Worm (Caenorhabditis elegans) whole organism, late embryonic: ENCODE measurements around the gene C56C10.4.

ENCODE experiments used
- C08G9.2 ChIP-seq: sonication (generic microtip); optimal IDR thresholded peaks from 2 replicates; lab custom pipeline; 2016; ENCODE audit warnings: mild to moderate bottlenecking, missing genetic modification characterization, moderate library complexity, missing compliant biosample characterization
- C38D4.7 ChIP-seq: fragments of 200-800 bp; sonication (Bioruptor generic); optimal IDR thresholded peaks from 2 replicates; lab custom pipeline; 2018; ENCODE audit warnings: mild to moderate bottlenecking, missing genetic modification characterization, moderate library complexity, missing compliant biosample characterization
- F13H6.1 ChIP-seq: sonication (generic microtip); optimal IDR thresholded peaks from 2 replicates; lab custom pipeline; 2016; ENCODE audit warnings: missing genetic modification characterization, missing compliant biosample characterization
- K02D7.2 ChIP-seq: sonication (generic microtip); optimal IDR thresholded peaks from 2 replicates; lab custom pipeline; 2017; ENCODE audit warnings: mild to moderate bottlenecking, missing genetic modification characterization, missing compliant biosample characterization
- Y22D7AL.16 ChIP-seq: sonication (generic microtip); optimal IDR thresholded peaks from 2 replicates; lab custom pipeline; 2016; ENCODE audit warnings: missing genetic modification characterization, missing compliant biosample characterization
- ahr-1 ChIP-seq: sonication (generic microtip); optimal IDR thresholded peaks from 2 replicates; lab custom pipeline; 2016; ENCODE audit warnings: missing genetic modification characterization, missing compliant biosample characterization
- ama-1 ChIP-seq: fragments of 150-350 bp; optimal IDR thresholded peaks from 2 replicates; lab custom pipeline; 2014
- ceh-30 ChIP-seq: fragments of 150-350 bp; optimal IDR thresholded peaks from 2 replicates; lab custom pipeline; 2014; ENCODE audit warnings: missing biosample characterization, missing genetic modification characterization
- ceh-31 ChIP-seq: sonication (generic microtip); optimal IDR thresholded peaks from 2 replicates; lab custom pipeline; 2016; ENCODE audit warnings: missing genetic modification characterization, missing compliant biosample characterization
- ceh-34 ChIP-seq: sonication (generic microtip); optimal IDR thresholded peaks from 2 replicates; lab custom pipeline; 2016; ENCODE audit warnings: mild to moderate bottlenecking, missing genetic modification characterization, missing compliant biosample characterization
- ceh-45 ChIP-seq: fragments of 200-800 bp; sonication (Bioruptor generic); IDR thresholded peaks from 2 replicates; pipeline ENCODE4 v1.3.6; 2022; ENCODE audit warnings: missing genetic modification reagents, missing genetic modification characterization, missing compliant biosample characterization
- ceh-48 ChIP-seq: sonication (generic microtip); optimal IDR thresholded peaks from 2 replicates; lab custom pipeline; 2016; ENCODE audit warnings: missing genetic modification characterization, inconsistent platforms, missing compliant biosample characterization
- ceh-6 ChIP-seq: fragments of 200-800 bp; sonication (Bioruptor generic); optimal IDR thresholded peaks from 2 replicates; lab custom pipeline; 2018; ENCODE audit warnings: mild to moderate bottlenecking, missing genetic modification characterization, missing compliant biosample characterization
- elt-4 ChIP-seq: sonication (generic microtip); optimal IDR thresholded peaks from 2 replicates; lab custom pipeline; 2016; ENCODE audit warnings: missing genetic modification characterization, missing compliant biosample characterization
- ets-4 ChIP-seq: sonication (generic microtip); optimal IDR thresholded peaks from 2 replicates; lab custom pipeline; 2016; ENCODE audit warnings: missing genetic modification characterization, missing compliant biosample characterization
- fkh-10 ChIP-seq: fragments of 150-350 bp; optimal IDR thresholded peaks from 2 replicates; lab custom pipeline; 2014; ENCODE audit warnings: missing biosample characterization, missing genetic modification reagents, missing genetic modification characterization
- fkh-6 ChIP-seq: sonication (generic microtip); optimal IDR thresholded peaks from 2 replicates; lab custom pipeline; 2016; ENCODE audit warnings: missing genetic modification characterization, missing compliant biosample characterization
- hlh-13 ChIP-seq: fragments of 200-800 bp; sonication (Bioruptor generic); optimal IDR thresholded peaks from 2 replicates; lab custom pipeline; 2018; ENCODE audit warnings: mild to moderate bottlenecking, missing genetic modification characterization, missing compliant biosample characterization
- hlh-15 ChIP-seq: sonication (generic microtip); optimal IDR thresholded peaks from 2 replicates; lab custom pipeline; 2016; ENCODE audit warnings: missing genetic modification characterization, missing compliant biosample characterization
- hlh-30 ChIP-seq: sonication (generic microtip); optimal IDR thresholded peaks from 2 replicates; lab custom pipeline; 2017; ENCODE audit warnings: antibody characterized with exemption, missing genetic modification characterization, missing compliant biosample characterization; ENCODE audit not compliant: insufficient read depth
- hlh-6 ChIP-seq: sonication (generic microtip); optimal IDR thresholded peaks from 2 replicates; lab custom pipeline; 2016; ENCODE audit warnings: missing genotype, missing genetic modification characterization, missing compliant biosample characterization
- hlh-8 ChIP-seq: sonication (generic microtip); optimal IDR thresholded peaks from 2 replicates; lab custom pipeline; 2016; ENCODE audit warnings: missing genotype, missing genetic modification characterization, missing compliant biosample characterization
- lin-11 ChIP-seq: fragments of 200-800 bp; sonication (Bioruptor generic); optimal IDR thresholded peaks from 2 replicates; lab custom pipeline; 2018; ENCODE audit warnings: mild to moderate bottlenecking, missing genetic modification characterization, missing compliant biosample characterization
- madf-2 ChIP-seq: sonication (generic microtip); optimal IDR thresholded peaks from 2 replicates; lab custom pipeline; 2017; ENCODE audit warnings: missing genetic modification characterization, missing compliant biosample characterization
- mec-3 ChIP-seq: sonication (generic microtip); optimal IDR thresholded peaks from 2 replicates; lab custom pipeline; 2016; ENCODE audit warnings: borderline replicate concordance, missing genetic modification characterization, missing compliant biosample characterization
- nhr-232 ChIP-seq: sonication (generic microtip); optimal IDR thresholded peaks from 2 replicates; lab custom pipeline; 2016; ENCODE audit warnings: missing genetic modification characterization, missing compliant biosample characterization
- npax-4 ChIP-seq: sonication (generic microtip); optimal IDR thresholded peaks from 2 replicates; lab custom pipeline; 2016; ENCODE audit warnings: missing genetic modification characterization, missing compliant biosample characterization
- odd-2 ChIP-seq: sonication (generic microtip); optimal IDR thresholded peaks from 2 replicates; lab custom pipeline; 2017; ENCODE audit warnings: antibody characterized with exemption, mild to moderate bottlenecking, missing genetic modification characterization, missing compliant biosample characterization
- pat-9 ChIP-seq: fragments of 200-800 bp; sonication (Bioruptor generic); optimal IDR thresholded peaks from 2 replicates; lab custom pipeline; 2018; ENCODE audit warnings: mild to moderate bottlenecking, missing genetic modification characterization, moderate library complexity, missing compliant biosample characterization
- pax-1 ChIP-seq: fragments of 150-350 bp; optimal IDR thresholded peaks from 2 replicates; lab custom pipeline; 2014; ENCODE audit warnings: missing biosample characterization, missing genetic modification characterization
- pqm-1 ChIP-seq: sonication (generic microtip); optimal IDR thresholded peaks from 2 replicates; lab custom pipeline; 2016; ENCODE audit warnings: missing genetic modification characterization, missing compliant biosample characterization
- pros-1 ChIP-seq: fragments of 150-350 bp; optimal IDR thresholded peaks from 2 replicates; lab custom pipeline; 2014; ENCODE audit warnings: missing biosample characterization, missing genetic modification reagents, missing genetic modification characterization
- ref-2 ChIP-seq: sonication (generic microtip); optimal IDR thresholded peaks from 2 replicates; lab custom pipeline; 2016; ENCODE audit warnings: missing genetic modification characterization, missing compliant biosample characterization
- sdc-2 ChIP-seq: sonication (generic microtip); optimal IDR thresholded peaks from 2 replicates; lab custom pipeline; 2016; ENCODE audit warnings: missing genotype, missing genetic modification characterization, missing compliant biosample characterization
- sox-4 ChIP-seq: sonication (generic microtip); optimal IDR thresholded peaks from 2 replicates; lab custom pipeline; 2017; ENCODE audit warnings: mild to moderate bottlenecking, missing genetic modification characterization, inconsistent platforms, missing compliant biosample characterization
- syd-9 ChIP-seq: sonication (generic microtip); optimal IDR thresholded peaks from 2 replicates; lab custom pipeline; 2016; ENCODE audit warnings: mild to moderate bottlenecking, missing genetic modification characterization, moderate library complexity, missing compliant biosample characterization
- tbx-2 ChIP-seq: sonication (generic microtip); optimal IDR thresholded peaks from 2 replicates; lab custom pipeline; 2016; ENCODE audit warnings: missing genetic modification characterization, missing compliant biosample characterization
- unc-3 ChIP-seq, 2 experiments: fragments of 200-800 bp in 1 of 2; sonication (Bioruptor generic) in 1 of 2; sonication (generic microtip) in 1 of 2; conservative IDR thresholded peaks in 1 of 2; optimal IDR thresholded peaks in 1 of 2; 2 replicates each; pipeline versions ENCODE4 v1.3.6 to Lab custom; 2016 to 2022; ENCODE audit warnings: missing compliant biosample characterization in 2 of 2, missing genetic modification characterization in 2 of 2, missing genetic modification reagents in 1 of 2
- unc-42 ChIP-seq: sonication (generic microtip); optimal IDR thresholded peaks from 2 replicates; lab custom pipeline; 2016; ENCODE audit warnings: missing genotype, missing genetic modification characterization, missing compliant biosample characterization
- unc-55 ChIP-seq: sonication (generic microtip); optimal IDR thresholded peaks from 2 replicates; lab custom pipeline; 2017; ENCODE audit warnings: missing biosample characterization, missing genetic modification reagents, missing genetic modification characterization
- unc-86 ChIP-seq: sonication (generic microtip); optimal IDR thresholded peaks from 2 replicates; lab custom pipeline; 2016; ENCODE audit warnings: missing genetic modification characterization, missing compliant biosample characterization
- zip-5 ChIP-seq: sonication (generic microtip); optimal IDR thresholded peaks from 2 replicates; lab custom pipeline; 2016; ENCODE audit warnings: missing genetic modification characterization, missing compliant biosample characterization

C56C10.4 gene

ce11 chrII:6588605-6589292 lies 5.9 kb downstream of the C56C10.4 start, which contains the start of gene icd-1 (continued):
- TF ChIP-seq unc-55 (GFP tag; lab: Kevin White, UChicago) (peak; percentile 97), ceh-30 (tag; lab: Kevin White, UChicago) (peak; percentile 82), ceh-45 (no peak), fkh-10 (GFP tag; lab: Kevin White, UChicago) (no peak), C08G9.2 (tag; lab: Kevin White, UChicago) (peak; percentile 7), unc-3 (GFP tag; conservative IDR thresholded peaks at IDR 0.05; lab: Robert Waterston, UW) (no peak), unc-3 (tag; optimal IDR thresholded peaks at IDR 0.05; lab: Kevin White, UChicago) (no peak), sox-4 (no peak), odd-2 (tag; lab: Kevin White, UChicago) (no peak), hlh-13 (GFP tag; lab: Kevin White, UChicago) (no peak), ceh-6 (GFP tag; lab: Kevin White, UChicago) (no peak), elt-4 (tag; lab: Kevin White, UChicago) (no peak), K02D7.2 (tag; lab: Kevin White, UChicago) (no peak), npax-4 (tag; lab: Kevin White, UChicago) (no peak), madf-2 (tag; lab: Kevin White, UChicago) (no peak), F13H6.1 (tag; lab: Kevin White, UChicago) (no peak), fkh-6 (no peak)

ce11 chrII:6589408-6589807 lies 6.5 kb downstream of the C56C10.4 start, which contains the start of gene vps-32.1:
Gene vps-32.1, plus strand, starts transcription at chrII:6589708.
- no peak for TF ChIP-seq syd-9 (tag; lab: Kevin White, UChicago)
- TF ChIP-seq pax-1 (tag; lab: Kevin White, UChicago) = no peak
- no peak for TF ChIP-seq C08G9.2 (tag; lab: Kevin White, UChicago)
- TF ChIP-seq ref-2 (tag; lab: Kevin White, UChicago) = no peak
- no peak for TF ChIP-seq madf-2 (tag; lab: Kevin White, UChicago)
- TF ChIP-seq C38D4.7 (GFP tag; lab: Kevin White, UChicago) = no peak
- TF ChIP-seq zip-5 (tag; lab: Kevin White, UChicago) = no peak
- no peak for TF ChIP-seq pat-9
- no peak for TF ChIP-seq hlh-8 (tag; lab: Kevin White, UChicago)
- TF ChIP-seq nhr-232 (tag; lab: Kevin White, UChicago) = no peak
- no peak for TF ChIP-seq tbx-2 (tag; lab: Kevin White, UChicago)
- no peak for TF ChIP-seq ets-4 (tag; lab: Kevin White, UChicago)
- no peak for TF ChIP-seq odd-2 (tag; lab: Kevin White, UChicago)
- no peak for TF ChIP-seq ceh-48 (tag; lab: Kevin White, UChicago)
- TF ChIP-seq hlh-15 (tag; lab: Kevin White, UChicago) = no peak
- TF ChIP-seq mec-3 (tag; lab: Kevin White, UChicago) = no peak
- no peak for TF ChIP-seq hlh-30
- TF ChIP-seq, all 69 proteins: peak for 0

- no peak for TF ChIP-seq ama-1 (lab: Kevin White, UChicago)
- no peak for TF ChIP-seq elt-4 (tag; lab: Kevin White, UChicago)
- TF ChIP-seq sdc-2 (tag; lab: Kevin White, UChicago) = no peak
- no peak for TF ChIP-seq ceh-31 (tag; lab: Kevin White, UChicago)
- no peak for TF ChIP-seq unc-42 (tag; lab: Kevin White, UChicago)
- TF ChIP-seq hlh-6 (tag; lab: Kevin White, UChicago) = no peak
- TF ChIP-seq Y22D7AL.16 = no peak
- TF ChIP-seq lin-11 (tag; lab: Kevin White, UChicago) = no peak
- TF ChIP-seq F13H6.1 (tag; lab: Kevin White, UChicago) = no peak
- no peak for TF ChIP-seq zip-5 (tag; lab: Kevin White, UChicago)
- TF ChIP-seq pqm-1 (tag; lab: Kevin White, UChicago) = no peak
- no peak for TF ChIP-seq ceh-6 (GFP tag; lab: Kevin White, UChicago)
- no peak for TF ChIP-seq ceh-34 (tag; lab: Kevin White, UChicago)
- TF ChIP-seq unc-86 (tag; lab: Kevin White, UChicago) = no peak
- TF ChIP-seq pros-1 (tag; lab: Kevin White, UChicago) = no peak
- no peak for TF ChIP-seq ahr-1 (tag; lab: Kevin White, UChicago)
Observed at ce11 chrII:6591000-6591399, 8.1 kb downstream of the C56C10.4 start.
